Fruit fly (Drosophila melanogaster): ENCODE data around the gene CG5177.

CG5177 gene

dm6 chr2L:7426326-7427066 lies 21.5 kb downstream of the CG5177 start, which contains the start of gene muc:
TSS of gene muc (plus strand) at chr2L:7426866.
- TF ChIP-seq CG12605 (GFP tag; IDR thresholded peaks at IDR 0.05) (peak; percentile 18; the same call in 1 of the 2 replicates), CG17806 (tag; optimal IDR thresholded peaks at IDR 0.05) (peak; percentile 18), rn (GFP tag; IDR thresholded peaks at IDR 0.05) (no peak), Ets98B (GFP tag; IDR thresholded peaks at IDR 0.05) (0 out of 2 replicates have a peak, but pooled peaks have one; percentile 21), CG14655 (GFP tag; optimal IDR thresholded peaks at IDR 0.05) (peak; percentile 21), CG13204 (GFP tag; optimal IDR thresholded peaks at IDR 0.05) (no peak), CG9948 (tag; optimal IDR thresholded peaks at IDR 0.05) (no peak), EcR (GFP tag; optimal IDR thresholded peaks at IDR 0.05) (no peak), fd96Ca (GFP tag; IDR thresholded peaks at IDR 0.05) (no peak), CG34367 (tag; optimal IDR thresholded peaks at IDR 0.05) (no peak), Pif1B (GFP tag; optimal IDR thresholded peaks at IDR 0.05) (no peak), CG8301 (tag; optimal IDR thresholded peaks at IDR 0.05) (peak; percentile 4), CG32121 (GFP tag; IDR thresholded peaks at IDR 0.05) (no peak), CG4496 (GFP tag; IDR thresholded peaks at IDR 0.05) (no peak), gl (tag; optimal IDR thresholded peaks at IDR 0.05) (no peak), CG15710 (tag; optimal IDR thresholded peaks at IDR 0.05) (peak; percentile 2), D1 (tag; optimal IDR thresholded peaks at IDR 0.05) (no peak), Snoo (tag; optimal IDR thresholded peaks at IDR 0.05) (no peak), CG8159 (tag; optimal IDR thresholded peaks at IDR 0.05) (peak; percentile 30), Pif1A (GFP tag; optimal IDR thresholded peaks at IDR 0.05) (no peak), CG10348 (GFP tag; IDR thresholded peaks at IDR 0.05) (no peak)

dm6 chr2L:7427067-7427785 lies 22.2 kb downstream of the CG5177 start:
- TF ChIP-seq EcR (GFP tag; optimal IDR thresholded peaks at IDR 0.05) (peak; percentile 17), CG8301 (tag; optimal IDR thresholded peaks at IDR 0.05) (no peak), gl (tag; optimal IDR thresholded peaks at IDR 0.05) (no peak)

- TF ChIP-seq D1 (tag; optimal IDR thresholded peaks at IDR 0.05), result no peak
These were observed 22.7 kb downstream of the CG5177 start for dm6 chr2L:7427786-7428137.

dm6 chr2L:7430313-7430712 lies 25.3 kb downstream of the CG5177 start:
- no peak for TF ChIP-seq Pif1B (GFP tag; optimal IDR thresholded peaks at IDR 0.05)
- TF ChIP-seq CG32121 (GFP tag; IDR thresholded peaks at IDR 0.05), result no peak
- TF ChIP-seq CG8301 (tag; optimal IDR thresholded peaks at IDR 0.05), result no peak
- no peak for TF ChIP-seq rn (GFP tag; IDR thresholded peaks at IDR 0.05)
- TF ChIP-seq CG17806 (tag; optimal IDR thresholded peaks at IDR 0.05), result no peak
- no peak for TF ChIP-seq Pif1A (GFP tag; optimal IDR thresholded peaks at IDR 0.05)
- no peak for TF ChIP-seq CG8159 (tag; optimal IDR thresholded peaks at IDR 0.05)
- TF ChIP-seq CG4496 (GFP tag; IDR thresholded peaks at IDR 0.05), result no peak
- TF ChIP-seq Ets98B (GFP tag; IDR thresholded peaks at IDR 0.05), result no peak
- no peak for TF ChIP-seq gl (tag; optimal IDR thresholded peaks at IDR 0.05)
- no peak for TF ChIP-seq CG13204 (GFP tag; optimal IDR thresholded peaks at IDR 0.05)
- TF ChIP-seq CG14655 (GFP tag; optimal IDR thresholded peaks at IDR 0.05), result no peak
- TF ChIP-seq CG9948 (tag; optimal IDR thresholded peaks at IDR 0.05), result no peak
- no peak for TF ChIP-seq D1 (tag; optimal IDR thresholded peaks at IDR 0.05)
- TF ChIP-seq EcR (GFP tag; optimal IDR thresholded peaks at IDR 0.05), result no peak
- TF ChIP-seq fd96Ca (GFP tag; IDR thresholded peaks at IDR 0.05), result no peak
- TF ChIP-seq CG34367 (tag; optimal IDR thresholded peaks at IDR 0.05), result no peak
- TF ChIP-seq CG10348 (GFP tag; IDR thresholded peaks at IDR 0.05), result no peak

- TF ChIP-seq EcR (GFP tag; optimal IDR thresholded peaks at IDR 0.05), result peak; percentile 53
- no peak for TF ChIP-seq fd96Ca (GFP tag; IDR thresholded peaks at IDR 0.05)
These were observed 27.0 kb downstream of the CG5177 start for dm6 chr2L:7431861-7432601.

dm6 chr2L:7433337-7433956 lies 28.4 kb downstream of the CG5177 start, which contains the start of gene CG5958:
TSS of gene CG5958 (minus strand) at chr2L:7433516.
- no peak for TF ChIP-seq Pif1A (GFP tag; optimal IDR thresholded peaks at IDR 0.05)
- TF ChIP-seq EcR (GFP tag; optimal IDR thresholded peaks at IDR 0.05), result peak; percentile 43
- TF ChIP-seq CG8159 (tag; optimal IDR thresholded peaks at IDR 0.05), result no peak
- TF ChIP-seq fd96Ca (GFP tag; IDR thresholded peaks at IDR 0.05), result no peak
- no peak for TF ChIP-seq CG17806 (tag; optimal IDR thresholded peaks at IDR 0.05)

All from whole organism, pupa.